Worm (Caenorhabditis elegans) whole organism, L1 larva: ENCODE data around the gene Y32H12A.1.

Experiments used
- C16A3.4 ChIP-seq: fragments of 150-350 bp; optimal IDR thresholded peaks from 2 replicates; lab custom pipeline; 2014; ENCODE audit warnings: missing biosample characterization, missing genetic modification characterization
- aly-2 ChIP-seq: fragments of 150-350 bp; optimal IDR thresholded peaks from 2 replicates; lab custom pipeline; 2014; ENCODE audit warnings: missing biosample characterization, missing genetic modification characterization
- blmp-1 ChIP-seq: fragments of 150-350 bp; optimal IDR thresholded peaks from 2 replicates; lab custom pipeline; 2014; ENCODE audit warnings: missing biosample characterization, missing genetic modification characterization
- ceh-88 ChIP-seq: fragments of 200-800 bp; sonication (Bioruptor generic); IDR thresholded peaks from 2 replicates; pipeline ENCODE4 v1.3.6; 2022; ENCODE audit warnings: missing genetic modification characterization, missing compliant biosample characterization
- dpl-1 ChIP-seq, 3 experiments: fragments of 150-350 bp in 2 of 3; sonication (generic microtip) in 1 of 3; optimal IDR thresholded peaks; 2 replicates each; lab custom pipeline; 2014 to 2017; ENCODE audit warnings: missing biosample characterization in 3 of 3, missing genetic modification characterization in 3 of 3, missing genetic modification reagents in 3 of 3
- efl-1 ChIP-seq, 4 experiments: fragments of 150-350 bp; optimal IDR thresholded peaks in 3 of 4; peaks in 1 of 4; 1 replicate in 1 of 4; 2 replicates in 3 of 4; lab custom pipeline; 2014; ENCODE audit warnings: missing biosample characterization in 2 of 4, missing genetic modification characterization in 2 of 4, missing genetic modification reagents in 2 of 4
- elt-3 ChIP-seq, 6 experiments: fragments of 150-350 bp in 1 of 6; sonication (generic microtip); optimal IDR thresholded peaks; 2 replicates each; lab custom pipeline; 2017 to 2018; ENCODE audit warnings: missing biosample characterization in 6 of 6, missing genetic modification characterization in 6 of 6, inconsistent platforms in 1 of 6
- ets-5 ChIP-seq: fragments of 200-800 bp; sonication (Bioruptor generic); IDR thresholded peaks from 2 replicates; pipeline ENCODE4 v1.3.6; 2022; ENCODE audit warnings: missing genetic modification characterization, missing compliant biosample characterization
- fkh-10 ChIP-seq: sonication (generic microtip); optimal IDR thresholded peaks from 2 replicates; lab custom pipeline; 2017; ENCODE audit warnings: missing biosample characterization, missing genetic modification reagents, missing genetic modification characterization
- fos-1 ChIP-seq: fragments of 150-350 bp; optimal IDR thresholded peaks from 2 replicates; lab custom pipeline; 2014; ENCODE audit warnings: missing biosample characterization, missing genetic modification characterization
- hlh-17 ChIP-seq: fragments of 200-800 bp; sonication (Bioruptor generic); optimal IDR thresholded peaks from 2 replicates; lab custom pipeline; 2018; ENCODE audit warnings: missing genetic modification characterization, mild to moderate bottlenecking, missing compliant biosample characterization, moderate library complexity, borderline replicate concordance
- isw-1 ChIP-seq: fragments of 200-800 bp; sonication (Bioruptor generic); IDR thresholded peaks from 2 replicates; pipeline ENCODE4 v1.3.6; 2022; ENCODE audit warnings: missing genetic modification characterization, missing compliant biosample characterization
- jun-1 ChIP-seq: fragments of 150-350 bp; optimal IDR thresholded peaks from 2 replicates; lab custom pipeline; 2014; ENCODE audit warnings: missing biosample characterization, missing genetic modification reagents, missing genetic modification characterization
- lin-13 ChIP-seq: fragments of 150-350 bp; optimal IDR thresholded peaks from 2 replicates; lab custom pipeline; 2014; ENCODE audit warnings: missing biosample characterization, missing genetic modification reagents, missing genetic modification characterization
- lin-14 ChIP-seq: fragments of 200-800 bp; sonication (Bioruptor generic); optimal IDR thresholded peaks from 2 replicates; lab custom pipeline; 2018; ENCODE audit warnings: mild to moderate bottlenecking, missing genetic modification characterization, moderate library complexity, missing compliant biosample characterization
- lin-15B ChIP-seq: fragments of 150-350 bp; sonication (generic microtip); optimal IDR thresholded peaks from 3 replicates; lab custom pipeline; 2014; ENCODE audit warnings: missing biosample characterization, missing genetic modification characterization
- lin-35 ChIP-seq, 2 experiments: fragments of 150-350 bp; optimal IDR thresholded peaks; 2 replicates each; lab custom pipeline; 2014; ENCODE audit warnings: missing biosample characterization in 2 of 2, missing genetic modification characterization in 2 of 2, missing genetic modification reagents in 2 of 2
- lir-3 ChIP-seq: sonication (generic microtip); optimal IDR thresholded peaks from 2 replicates; lab custom pipeline; 2016; ENCODE audit warnings: mild to moderate bottlenecking, missing genetic modification characterization, moderate library complexity, missing compliant biosample characterization; ENCODE audit not compliant: poor library complexity
- lsy-2 ChIP-seq, 2 experiments: fragments of 150-350 bp; optimal IDR thresholded peaks; 2 replicates each; lab custom pipeline; 2014; ENCODE audit warnings: missing biosample characterization in 2 of 2, missing genetic modification characterization in 2 of 2
- mdl-1 ChIP-seq, 2 experiments: fragments of 150-350 bp; optimal IDR thresholded peaks; 2 replicates each; lab custom pipeline; 2014 to 2017; ENCODE audit warnings: missing biosample characterization in 2 of 2, missing genetic modification characterization in 2 of 2, inconsistent platforms in 1 of 2
- mef-2 ChIP-seq: fragments of 150-350 bp; optimal IDR thresholded peaks from 2 replicates; lab custom pipeline; 2014; ENCODE audit warnings: missing biosample characterization, missing genetic modification characterization
- mep-1 ChIP-seq: fragments of 150-350 bp; optimal IDR thresholded peaks from 2 replicates; lab custom pipeline; 2014; ENCODE audit warnings: missing biosample characterization, missing genetic modification characterization
- nhr-19 ChIP-seq: fragments of 200-800 bp; sonication (Bioruptor generic); conservative IDR thresholded peaks from 2 replicates; pipeline ENCODE4 v1.3.6; 2022; ENCODE audit warnings: missing genetic modification characterization, missing compliant biosample characterization
- nhr-20 ChIP-seq: sonication (generic microtip); optimal IDR thresholded peaks from 2 replicates; lab custom pipeline; 2016; ENCODE audit warnings: mild to moderate bottlenecking, missing genetic modification characterization, missing compliant biosample characterization
- nhr-237 ChIP-seq: fragments of 150-350 bp; optimal IDR thresholded peaks from 2 replicates; lab custom pipeline; 2014; ENCODE audit warnings: missing biosample characterization, missing genetic modification characterization
- nhr-71 ChIP-seq: sonication (generic microtip); optimal IDR thresholded peaks from 2 replicates; lab custom pipeline; 2016; ENCODE audit warnings: mild to moderate bottlenecking, missing genetic modification characterization, moderate library complexity, missing compliant biosample characterization
- nhr-76 ChIP-seq: sonication (generic microtip); optimal IDR thresholded peaks from 2 replicates; lab custom pipeline; 2017; ENCODE audit warnings: missing biosample characterization, missing genetic modification characterization
- nhr-84 ChIP-seq: sonication (generic microtip); optimal IDR thresholded peaks from 2 replicates; lab custom pipeline; 2017; ENCODE audit warnings: missing biosample characterization, missing genetic modification characterization
- nhr-90 ChIP-seq: sonication (generic microtip); optimal IDR thresholded peaks from 2 replicates; lab custom pipeline; 2016; ENCODE audit warnings: mild to moderate bottlenecking, missing genetic modification characterization, missing compliant biosample characterization; ENCODE audit not compliant: poor library complexity
- pax-3 ChIP-seq: fragments of 200-800 bp; sonication (Bioruptor generic); optimal IDR thresholded peaks from 2 replicates; lab custom pipeline; 2018; ENCODE audit warnings: mild to moderate bottlenecking, missing genetic modification characterization, moderate library complexity, missing compliant biosample characterization
- rnt-1 ChIP-seq: sonication (generic microtip); optimal IDR thresholded peaks from 2 replicates; lab custom pipeline; 2016; ENCODE audit warnings: mild to moderate bottlenecking, missing genetic modification characterization, moderate library complexity, missing compliant biosample characterization
- skn-1 ChIP-seq: fragments of 150-350 bp; optimal IDR thresholded peaks from 2 replicates; lab custom pipeline; 2014; ENCODE audit warnings: missing biosample characterization, missing genetic modification characterization
- snpc-4 ChIP-seq: fragments of 150-350 bp; optimal IDR thresholded peaks from 2 replicates; lab custom pipeline; 2014; ENCODE audit warnings: missing biosample characterization, missing genetic modification characterization
- snu-23 ChIP-seq: sonication (generic microtip); optimal IDR thresholded peaks from 2 replicates; lab custom pipeline; 2016; ENCODE audit warnings: missing genetic modification characterization, missing compliant biosample characterization
- sptf-1 ChIP-seq: fragments of 150-350 bp; optimal IDR thresholded peaks from 2 replicates; lab custom pipeline; 2014; ENCODE audit warnings: missing biosample characterization, missing genetic modification characterization
- sup-37 ChIP-seq: fragments of 200-800 bp; sonication (Bioruptor generic); optimal IDR thresholded peaks from 2 replicates; lab custom pipeline; 2018; ENCODE audit warnings: mild to moderate bottlenecking, missing genetic modification characterization, missing compliant biosample characterization
- unc-30 ChIP-seq: sonication (generic microtip); optimal IDR thresholded peaks from 2 replicates; lab custom pipeline; 2017; ENCODE audit warnings: missing biosample characterization, missing genetic modification characterization
- unc-86 ChIP-seq: sonication (generic microtip); optimal IDR thresholded peaks from 2 replicates; lab custom pipeline; 2016; ENCODE audit warnings: missing genetic modification characterization, missing compliant biosample characterization
- unc-98 ChIP-seq: fragments of 200-800 bp; sonication (Bioruptor generic); IDR thresholded peaks from 2 replicates; pipeline ENCODE4 v1.3.6; 2022; ENCODE audit warnings: missing genetic modification characterization, missing compliant biosample characterization
- vab-15 ChIP-seq: sonication (generic microtip); optimal IDR thresholded peaks from 2 replicates; lab custom pipeline; 2017; ENCODE audit warnings: missing genotype, mild to moderate bottlenecking, missing genetic modification characterization, missing compliant biosample characterization
- zag-1 ChIP-seq: fragments of 150-350 bp; optimal IDR thresholded peaks from 2 replicates; lab custom pipeline; 2014; ENCODE audit warnings: missing biosample characterization, missing genetic modification characterization
- ztf-11 ChIP-seq, 2 experiments: sonication (generic microtip); optimal IDR thresholded peaks; 2 replicates each; lab custom pipeline; 2016 to 2017; ENCODE audit warnings: missing genetic modification characterization in 2 of 2, missing biosample characterization in 1 of 2, missing compliant biosample characterization in 1 of 2

Y32H12A.1 gene

DNA sequence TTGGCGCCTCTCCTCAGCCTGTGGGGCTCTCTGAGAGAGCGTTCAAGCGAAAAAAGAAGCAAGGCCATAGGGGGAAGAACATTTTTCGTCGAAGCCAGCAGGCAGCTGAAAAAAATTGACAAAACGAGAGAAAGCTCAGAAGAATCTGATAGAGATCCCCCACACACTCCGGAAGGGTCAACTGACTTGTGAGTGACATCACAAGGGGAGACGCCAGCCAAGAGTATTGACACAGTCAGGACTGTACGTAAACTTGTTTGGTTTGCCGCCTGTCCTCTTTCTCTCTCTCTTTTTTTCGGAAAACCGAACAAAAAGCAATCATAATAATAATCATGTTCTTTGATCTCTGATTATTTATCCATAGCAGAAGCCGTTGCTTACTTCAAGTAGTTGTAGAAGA, 10.9 kb downstream of the Y32H12A.1 start:
- TF ChIP-seq lin-35 (GFP tag; optimal IDR thresholded peaks at IDR 0.05; lab: Kevin White, UChicago) = peak in 1 of 2 experiments; percentile 50
- peak; percentile 24 for TF ChIP-seq nhr-71 (tag; lab: Kevin White, UChicago)
- no peak for TF ChIP-seq mep-1 (tag; lab: Kevin White, UChicago)
- TF ChIP-seq blmp-1 (tag; lab: Kevin White, UChicago) = peak; percentile 37
- TF ChIP-seq lsy-2 (tag; optimal IDR thresholded peaks at IDR 0.05; lab: Kevin White, UChicago) = peak in 1 of 2 experiments; percentile 27
- no peak for TF ChIP-seq unc-86 (tag; lab: Kevin White, UChicago)
- TF ChIP-seq nhr-90 (tag; lab: Kevin White, UChicago) = no peak
- no peak for TF ChIP-seq sup-37 (GFP tag; lab: Kevin White, UChicago)
- no peak for TF ChIP-seq lir-3 (tag; lab: Kevin White, UChicago)
- no peak for TF ChIP-seq efl-1 (optimal IDR thresholded peaks at IDR 0.05; lab: Kevin White, UChicago)
- peak in 1 of 2 experiments; percentile 42 for TF ChIP-seq efl-1 (GFP tag; optimal IDR thresholded peaks at IDR 0.05 in 1 of 2; lab: Kevin White, UChicago)
- TF ChIP-seq nhr-20 (tag; lab: Kevin White, UChicago) = peak; percentile 27
- no peak for TF ChIP-seq pax-3 (tag; lab: Kevin White, UChicago)
- TF ChIP-seq lin-14 (GFP tag; lab: Kevin White, UChicago) = peak; percentile 50
- no peak for TF ChIP-seq ztf-11 (tag; optimal IDR thresholded peaks at IDR 0.05; lab: Kevin White, UChicago)
- TF ChIP-seq mef-2 (tag; lab: Kevin White, UChicago) = no peak
- no peak for TF ChIP-seq lin-15B
- peak in 1 of 3 experiments; percentile 5 for TF ChIP-seq dpl-1 (GFP tag; optimal IDR thresholded peaks at IDR 0.05; lab: Kevin White, UChicago)
- peak in 1 of 6 experiments; percentile 1 for TF ChIP-seq elt-3 (tag; optimal IDR thresholded peaks at IDR 0.05; lab: Kevin White, UChicago)
- no peak for TF ChIP-seq unc-98
- TF ChIP-seq aly-2 (tag; lab: Kevin White, UChicago) = no peak
- no peak for TF ChIP-seq nhr-76 (tag; lab: Kevin White, UChicago)
- TF ChIP-seq mdl-1 (tag; optimal IDR thresholded peaks at IDR 0.05; lab: Kevin White, UChicago) = peak in 1 of 2 experiments; percentile 25
- TF ChIP-seq ets-5 (GFP tag; lab: Robert Waterston, UW) = no peak
- TF ChIP-seq fos-1 (tag; lab: Kevin White, UChicago) = no peak
- TF ChIP-seq nhr-19 (GFP tag; lab: Robert Waterston, UW) = 0 out of 2 replicates have a peak, but pooled peaks have one; percentile 11
- no peak for TF ChIP-seq nhr-237 (tag; lab: Kevin White, UChicago)
- TF ChIP-seq isw-1 = no peak
- TF ChIP-seq ceh-88 (GFP tag; lab: Robert Waterston, UW) = no peak
- TF ChIP-seq vab-15 (tag; lab: Kevin White, UChicago) = no peak
- no peak for TF ChIP-seq unc-30

DNA sequence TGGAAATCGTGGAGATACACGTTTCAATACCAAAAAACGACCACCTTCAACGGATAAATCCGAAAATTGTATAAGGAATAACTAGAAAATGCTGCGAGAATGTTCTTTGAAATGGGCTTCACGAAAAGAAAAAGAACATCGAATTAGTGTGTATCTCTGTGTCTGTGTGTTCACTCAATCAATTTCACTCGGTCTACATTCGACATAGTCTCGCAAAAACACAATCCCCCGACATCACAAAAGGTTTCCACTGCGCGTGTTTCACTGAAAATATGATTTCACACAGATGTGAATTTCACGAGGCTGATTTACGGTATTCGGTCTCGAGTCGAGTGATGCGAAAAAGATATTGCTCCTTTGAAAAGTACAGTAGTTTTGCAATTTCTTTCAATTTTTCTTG, 11.7 kb downstream of the Y32H12A.1 start:
- TF ChIP-seq efl-1 (optimal IDR thresholded peaks at IDR 0.05; lab: Kevin White, UChicago) (no peak), efl-1 (GFP tag; optimal IDR thresholded peaks at IDR 0.05 in 1 of 2; lab: Kevin White, UChicago) (peak in 1 of 2 experiments; percentile 90), ets-5 (GFP tag; lab: Robert Waterston, UW) (no peak), blmp-1 (tag; lab: Kevin White, UChicago) (peak; percentile 7), nhr-237 (tag; lab: Kevin White, UChicago) (no peak)

DNA sequence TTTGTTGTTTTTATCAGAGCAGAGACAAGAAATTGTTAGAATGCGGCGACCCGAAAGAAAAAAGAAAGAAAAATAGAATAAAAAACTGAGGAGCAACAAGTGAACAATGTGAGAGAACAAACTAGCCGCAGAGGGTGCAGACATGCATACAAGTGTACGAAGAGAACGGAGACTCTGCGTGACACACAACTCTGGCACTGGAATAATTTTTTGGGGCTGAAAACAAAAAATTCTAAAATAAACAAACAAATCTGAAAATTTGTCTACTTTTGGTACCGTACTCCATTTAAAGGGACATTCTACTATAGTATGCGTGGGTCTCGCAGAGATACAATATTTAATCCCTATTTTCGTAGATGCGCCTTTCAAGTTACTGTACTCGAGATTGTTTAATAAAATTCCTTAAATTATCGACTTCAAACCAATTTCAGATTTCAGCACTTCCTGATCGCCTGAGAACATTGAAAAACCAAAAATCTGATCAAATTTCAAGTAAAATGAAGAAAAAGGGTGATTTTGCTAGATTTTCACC, 13.1 kb downstream of the Y32H12A.1 start:
- no peak for TF ChIP-seq snpc-4 (tag; lab: Kevin White, UChicago)
- no peak for TF ChIP-seq rnt-1 (tag; lab: Kevin White, UChicago)
- TF ChIP-seq lin-14 (GFP tag; lab: Kevin White, UChicago) = peak; percentile 35
- no peak for TF ChIP-seq efl-1 (optimal IDR thresholded peaks at IDR 0.05; lab: Kevin White, UChicago)
- TF ChIP-seq efl-1 (GFP tag; optimal IDR thresholded peaks at IDR 0.05 in 1 of 2; lab: Kevin White, UChicago) = peak in 1 of 2 experiments; percentile 61
- TF ChIP-seq, all 84 proteins: peak for 2

DNA sequence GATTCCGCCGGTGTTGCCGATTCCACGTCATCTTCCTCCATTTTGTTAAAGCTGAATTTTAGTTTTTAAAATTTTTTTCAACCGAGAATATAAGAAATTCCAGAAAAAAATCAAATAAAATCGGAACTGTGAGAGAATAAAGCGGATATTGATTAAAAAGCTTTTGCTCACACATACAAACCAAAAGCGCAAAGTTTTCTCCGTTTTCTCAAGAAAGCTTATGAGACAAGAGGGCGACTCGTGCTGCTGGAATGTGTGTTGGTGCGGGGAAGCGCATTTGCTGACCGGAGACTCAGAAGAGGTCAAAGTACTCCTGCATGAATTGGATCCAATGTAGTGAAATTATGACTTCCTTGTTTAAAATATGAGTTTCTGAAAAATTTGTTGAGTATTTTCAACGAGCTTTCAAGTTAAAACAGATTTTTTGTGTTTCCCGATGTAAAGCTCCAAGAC, 17.9 kb downstream of the Y32H12A.1 start, which contains the start of gene paqr-2:
Gene paqr-2, minus strand, starts transcription at position 51 of the 453 bp plus-strand sequence.
- TF ChIP-seq nhr-20 (tag; lab: Kevin White, UChicago) = no peak
- peak; percentile 36 to 43 for TF ChIP-seq efl-1 (optimal IDR thresholded peaks at IDR 0.05; lab: Kevin White, UChicago)
- TF ChIP-seq efl-1 (GFP tag; optimal IDR thresholded peaks at IDR 0.05 in 1 of 2; lab: Kevin White, UChicago) = peak; percentile 39 to 90
- TF ChIP-seq jun-1 (tag; lab: Kevin White, UChicago) = no peak
- TF ChIP-seq C16A3.4 (tag; lab: Kevin White, UChicago) = peak; percentile 21
- TF ChIP-seq mep-1 (tag; lab: Kevin White, UChicago) = peak; percentile 27
- peak; percentile 31 to 64 for TF ChIP-seq lin-35 (GFP tag; optimal IDR thresholded peaks at IDR 0.05; lab: Kevin White, UChicago)
- no peak for TF ChIP-seq lin-14 (GFP tag; lab: Kevin White, UChicago)
- no peak for TF ChIP-seq nhr-19 (GFP tag; lab: Robert Waterston, UW)
- TF ChIP-seq elt-3 (tag; optimal IDR thresholded peaks at IDR 0.05; lab: Kevin White, UChicago) = no peak
- peak in 1 of 2 experiments; percentile 46 for TF ChIP-seq lsy-2 (tag; optimal IDR thresholded peaks at IDR 0.05; lab: Kevin White, UChicago)
- no peak for TF ChIP-seq hlh-17 (GFP tag; lab: Kevin White, UChicago)
- TF ChIP-seq fkh-10 (GFP tag; lab: Kevin White, UChicago) = no peak
- no peak for TF ChIP-seq lin-13 (GFP tag; lab: Kevin White, UChicago)
- no peak for TF ChIP-seq sptf-1
- TF ChIP-seq lir-3 (tag; lab: Kevin White, UChicago) = no peak
- TF ChIP-seq mdl-1 (tag; optimal IDR thresholded peaks at IDR 0.05; lab: Kevin White, UChicago) = peak in 1 of 2 experiments; percentile 46
- TF ChIP-seq nhr-84 = no peak
- no peak for TF ChIP-seq zag-1 (tag; lab: Kevin White, UChicago)
- TF ChIP-seq rnt-1 (tag; lab: Kevin White, UChicago) = peak; percentile 4
- TF ChIP-seq skn-1 = no peak
- TF ChIP-seq snu-23 (GFP tag; lab: Kevin White, UChicago) = peak; percentile 26
